Worm (Caenorhabditis elegans) whole organism, L1 larva: Measurements from ENCODE around the gene srh-140.

Source experiments
- C34B4.2 ChIP-seq: sonication (generic microtip); optimal IDR thresholded peaks from 2 replicates; lab custom pipeline; 2017; ENCODE audit warnings: mild to moderate bottlenecking, missing genetic modification characterization, missing compliant biosample characterization
- aly-2 ChIP-seq: fragments of 150-350 bp; optimal IDR thresholded peaks from 2 replicates; lab custom pipeline; 2014; ENCODE audit warnings: missing biosample characterization, missing genetic modification characterization
- fos-1 ChIP-seq: fragments of 150-350 bp; optimal IDR thresholded peaks from 2 replicates; lab custom pipeline; 2014; ENCODE audit warnings: missing biosample characterization, missing genetic modification characterization
- nhr-28 ChIP-seq: fragments of 150-350 bp; optimal IDR thresholded peaks from 2 replicates; lab custom pipeline; 2014; ENCODE audit warnings: missing biosample characterization, missing genetic modification characterization
- nhr-71 ChIP-seq: sonication (generic microtip); optimal IDR thresholded peaks from 2 replicates; lab custom pipeline; 2016; ENCODE audit warnings: mild to moderate bottlenecking, missing genetic modification characterization, moderate library complexity, missing compliant biosample characterization
- snpc-4 ChIP-seq: fragments of 150-350 bp; optimal IDR thresholded peaks from 2 replicates; lab custom pipeline; 2014; ENCODE audit warnings: missing biosample characterization, missing genetic modification characterization

DNA sequence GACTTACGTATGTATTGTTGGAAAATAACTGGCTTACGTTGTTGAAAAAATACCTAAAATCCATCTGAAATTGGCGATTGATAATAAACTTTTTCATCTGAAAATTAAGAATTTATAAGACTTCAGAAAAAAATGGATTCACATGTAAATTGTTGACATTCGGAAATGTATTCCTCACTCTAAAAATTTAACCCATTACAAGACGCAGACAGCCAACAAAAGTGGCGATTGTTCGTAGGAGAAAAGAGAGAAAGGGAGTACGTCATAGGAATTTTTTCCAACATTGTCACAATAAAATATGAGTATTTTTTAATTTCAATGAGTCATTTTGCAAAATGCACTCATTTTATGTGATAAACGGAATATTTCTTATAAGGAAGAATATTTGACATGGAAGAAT is 3.4 kb upstream of the srh-140 start, which contains the start of gene Y6E2A.5:
- TF ChIP-seq nhr-71 (tag; lab: Kevin White, UChicago) (no peak), aly-2 (no peak), C34B4.2 (tag; lab: Kevin White, UChicago) (no peak), snpc-4 (tag; lab: Kevin White, UChicago) (no peak), nhr-28 (tag; lab: Kevin White, UChicago) (no peak), fos-1 (tag; lab: Kevin White, UChicago) (no peak)
